Worm (Caenorhabditis elegans): ENCODE data around the gene C46F11.5.

Gene C46F11.5

DNA sequence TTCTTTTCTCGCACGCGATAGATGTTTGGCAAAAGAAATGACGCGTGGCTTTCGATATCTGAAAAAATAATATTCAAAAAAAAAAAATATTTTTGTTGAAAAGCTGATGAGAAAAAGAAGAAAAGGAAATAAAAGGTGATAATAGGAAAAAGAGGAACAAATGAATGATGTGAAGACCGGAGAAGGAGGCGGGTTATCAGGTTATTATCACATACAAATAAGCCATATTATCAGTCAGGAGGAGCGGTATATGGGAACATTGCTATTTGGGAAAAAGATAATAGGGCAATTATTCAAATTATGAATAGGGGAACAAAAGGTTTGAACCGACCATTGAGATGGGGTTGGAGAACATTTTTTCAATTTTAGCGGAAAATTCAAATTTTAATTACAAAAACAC is 16.7 kb upstream of the C46F11.5 start:
- TF ChIP-seq pes-1 (GFP tag; IDR thresholded peaks at IDR 0.05) (no peak), tbx-11 (GFP tag; IDR thresholded peaks at IDR 0.05) (no peak), ceh-36 (tag; optimal IDR thresholded peaks at IDR 0.05) (no peak), hnd-1 (tag; optimal IDR thresholded peaks at IDR 0.05) (no peak), hmbx-1 (tag; optimal IDR thresholded peaks at IDR 0.05) (no peak), sea-1 (GFP tag; conservative IDR thresholded peaks at IDR 0.05) (no peak), B0310.2 (tag; optimal IDR thresholded peaks at IDR 0.05) (no peak), ama-1 (optimal IDR thresholded peaks at IDR 0.05) (no peak), F13C5.2 (tag; optimal IDR thresholded peaks at IDR 0.05) (no peak)

DNA sequence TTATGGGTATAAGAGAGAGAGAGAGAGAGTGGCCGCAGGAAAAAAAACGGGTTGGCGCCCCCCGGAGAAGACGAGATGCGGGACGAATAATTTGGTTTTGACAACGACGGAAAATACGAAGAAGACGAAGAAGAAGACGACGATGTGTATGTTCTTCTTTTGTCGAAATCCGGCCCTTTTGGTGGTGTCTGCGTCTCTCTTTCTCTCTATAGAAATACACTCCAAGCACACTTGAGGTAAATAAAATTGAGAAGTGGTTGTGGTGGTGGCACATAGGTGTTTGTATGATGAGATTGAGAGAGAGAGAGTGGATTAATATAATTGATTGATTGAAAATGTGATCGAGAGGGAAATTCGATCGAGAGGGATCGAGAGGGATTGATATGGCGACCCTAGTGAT is 15.4 kb upstream of the C46F11.5 start:
- TF ChIP-seq B0310.2 (tag; optimal IDR thresholded peaks at IDR 0.05): no peak
- no peak for TF ChIP-seq ceh-13 (GFP tag; optimal IDR thresholded peaks at IDR 0.05)
- TF ChIP-seq tbx-37 (GFP tag; conservative IDR thresholded peaks at IDR 0.05): no peak
- no peak for TF ChIP-seq scrt-1 (GFP tag; IDR thresholded peaks at IDR 0.05)
- TF ChIP-seq ets-7 (tag; optimal IDR thresholded peaks at IDR 0.05): no peak

DNA sequence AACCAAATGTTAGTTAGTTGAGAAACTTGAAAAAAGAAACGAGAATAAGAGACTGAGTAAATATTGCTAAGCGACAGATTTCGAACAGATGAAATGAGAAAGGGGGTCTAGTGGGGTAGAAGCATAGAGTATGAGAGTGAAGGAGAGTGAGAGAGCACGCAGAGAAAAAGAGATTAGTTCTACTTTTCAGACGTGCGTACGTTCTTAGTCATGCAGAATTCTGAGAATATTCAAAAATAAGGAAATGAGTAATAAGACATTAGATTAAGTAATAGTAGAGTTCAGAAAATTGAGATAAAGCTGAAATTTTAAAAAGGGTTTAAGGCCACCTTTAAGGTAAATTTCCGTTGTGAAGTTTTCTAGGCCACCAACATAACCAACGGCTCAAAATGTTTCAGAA is 13.6 kb upstream of the C46F11.5 start:
- TF ChIP-seq pes-1 (GFP tag; IDR thresholded peaks at IDR 0.05) (no peak), tra-4 (tag; optimal IDR thresholded peaks at IDR 0.05) (no peak), hmbx-1 (tag; optimal IDR thresholded peaks at IDR 0.05) (no peak), hnd-1 (tag; optimal IDR thresholded peaks at IDR 0.05) (no peak), B0310.2 (tag; optimal IDR thresholded peaks at IDR 0.05) (peak; percentile 7), ceh-36 (tag; optimal IDR thresholded peaks at IDR 0.05) (no peak), F13C5.2 (tag; optimal IDR thresholded peaks at IDR 0.05) (no peak), aly-1 (tag; optimal IDR thresholded peaks at IDR 0.05) (no peak)

DNA sequence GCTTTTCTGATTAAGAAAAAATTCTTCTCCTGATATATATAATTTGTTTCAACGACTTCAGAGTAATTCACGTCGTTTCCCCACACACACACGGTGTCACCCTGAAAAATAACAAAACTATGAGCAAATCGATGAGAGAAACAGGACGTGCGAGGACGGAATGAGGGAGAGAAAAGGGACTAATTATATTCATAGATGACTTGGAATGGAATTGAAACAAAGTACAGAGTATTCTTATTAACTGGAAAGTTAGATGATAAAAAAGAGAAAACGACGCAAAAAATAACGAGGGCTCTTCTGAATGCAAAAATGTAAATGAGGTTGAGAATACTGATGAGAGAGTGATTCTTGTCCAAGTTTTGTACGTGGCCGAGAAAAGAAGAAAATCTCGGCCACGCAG is 12.9 kb upstream of the C46F11.5 start, which contains the start of gene C46F11.6:
Gene C46F11.6, minus strand, starts transcription at position 101 of the 400 bp plus-strand sequence.
- no peak for TF ChIP-seq ets-7 (tag; optimal IDR thresholded peaks at IDR 0.05)
- no peak for TF ChIP-seq pes-1 (GFP tag; IDR thresholded peaks at IDR 0.05)
- TF ChIP-seq aly-1 (tag; optimal IDR thresholded peaks at IDR 0.05): no peak
- no peak for TF ChIP-seq ceh-36 (tag; optimal IDR thresholded peaks at IDR 0.05)
- TF ChIP-seq ama-1 (optimal IDR thresholded peaks at IDR 0.05): no peak
- TF ChIP-seq tbx-11 (GFP tag; IDR thresholded peaks at IDR 0.05): no peak
- no peak for TF ChIP-seq hmg-4 (GFP tag; optimal IDR thresholded peaks at IDR 0.05)
- no peak for TF ChIP-seq tbx-37 (GFP tag; conservative IDR thresholded peaks at IDR 0.05)
- TF ChIP-seq ceh-13 (GFP tag; optimal IDR thresholded peaks at IDR 0.05): no peak
- TF ChIP-seq sea-1 (GFP tag; conservative IDR thresholded peaks at IDR 0.05): no peak
- no peak for TF ChIP-seq tra-4 (tag; optimal IDR thresholded peaks at IDR 0.05)
- no peak for TF ChIP-seq hnd-1 (tag; optimal IDR thresholded peaks at IDR 0.05)
- TF ChIP-seq F13C5.2 (tag; optimal IDR thresholded peaks at IDR 0.05): no peak
- TF ChIP-seq hmbx-1 (tag; optimal IDR thresholded peaks at IDR 0.05): no peak
- TF ChIP-seq scrt-1 (GFP tag; IDR thresholded peaks at IDR 0.05): no peak

DNA sequence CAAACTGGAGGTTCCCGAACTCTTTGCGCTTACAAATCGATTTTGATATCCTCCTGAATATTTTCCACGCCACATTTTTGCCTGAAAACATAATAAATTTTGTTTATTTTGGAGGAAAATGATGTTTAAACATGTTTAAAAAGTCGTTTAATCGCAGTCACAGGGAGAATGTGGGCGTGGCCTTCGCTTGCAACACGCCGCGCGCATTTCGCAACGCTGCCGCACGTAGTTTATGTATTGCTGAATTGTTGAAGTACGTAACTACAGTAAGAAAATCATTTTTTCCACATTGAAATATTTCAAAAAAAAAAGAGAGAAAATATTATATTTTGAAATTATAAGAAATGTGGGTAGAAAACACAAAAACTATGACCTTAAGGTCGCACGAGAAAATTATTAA is 6.8 kb upstream of the C46F11.5 start, which contains the start of gene C46F11.4:
Gene C46F11.4, minus strand, starts transcription at position 81 of the 400 bp plus-strand sequence.
- TF ChIP-seq tbx-37 (GFP tag; conservative IDR thresholded peaks at IDR 0.05) (peak; percentile 84), scrt-1 (GFP tag; IDR thresholded peaks at IDR 0.05) (peak; percentile 87), tbx-11 (GFP tag; IDR thresholded peaks at IDR 0.05) (peak; percentile 86), aly-1 (tag; optimal IDR thresholded peaks at IDR 0.05) (peak; percentile 51), pes-1 (GFP tag; IDR thresholded peaks at IDR 0.05) (peak; percentile 89), hmg-4 (GFP tag; optimal IDR thresholded peaks at IDR 0.05) (peak; percentile 91), ets-7 (tag; optimal IDR thresholded peaks at IDR 0.05) (peak; percentile 62), ama-1 (optimal IDR thresholded peaks at IDR 0.05) (no peak), hmbx-1 (tag; optimal IDR thresholded peaks at IDR 0.05) (peak; percentile 59), tra-4 (tag; optimal IDR thresholded peaks at IDR 0.05) (peak; percentile 36), ceh-13 (GFP tag; optimal IDR thresholded peaks at IDR 0.05) (peak; percentile 86), ceh-36 (tag; optimal IDR thresholded peaks at IDR 0.05) (peak; percentile 86), F13C5.2 (tag; optimal IDR thresholded peaks at IDR 0.05) (peak; percentile 92), sea-1 (GFP tag; conservative IDR thresholded peaks at IDR 0.05) (peak; percentile 93), B0310.2 (tag; optimal IDR thresholded peaks at IDR 0.05) (peak; percentile 76), hnd-1 (tag; optimal IDR thresholded peaks at IDR 0.05) (peak; percentile 76), flt-1 (GFP tag; IDR thresholded peaks at IDR 0.05) (peak; percentile 85)

DNA sequence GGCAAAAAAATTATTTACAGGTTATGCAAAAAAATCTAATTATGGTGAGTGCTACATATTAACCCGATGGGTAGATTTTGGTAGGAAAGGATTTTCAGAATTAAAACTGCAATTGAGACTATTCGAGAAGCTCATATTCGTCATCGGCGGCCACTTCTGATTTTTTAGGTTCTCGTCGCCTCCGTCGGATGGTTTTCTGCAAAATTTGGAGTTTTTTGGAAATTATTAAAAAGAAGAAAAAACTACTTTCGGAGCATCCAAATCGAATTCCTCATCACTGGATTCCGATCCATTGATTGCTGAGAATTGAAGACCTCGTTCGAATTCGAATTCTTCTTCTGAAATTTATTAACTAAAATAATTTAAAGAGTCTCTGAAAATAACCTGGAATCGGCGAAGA is 4.4 kb downstream of the C46F11.5 start:
- TF ChIP-seq F13C5.2 (tag; optimal IDR thresholded peaks at IDR 0.05) (no peak), hmg-4 (GFP tag; optimal IDR thresholded peaks at IDR 0.05) (no peak), hnd-1 (tag; optimal IDR thresholded peaks at IDR 0.05) (no peak), tbx-37 (GFP tag; conservative IDR thresholded peaks at IDR 0.05) (no peak), ets-7 (tag; optimal IDR thresholded peaks at IDR 0.05) (no peak), ceh-36 (tag; optimal IDR thresholded peaks at IDR 0.05) (no peak), pes-1 (GFP tag; IDR thresholded peaks at IDR 0.05) (no peak), hmbx-1 (tag; optimal IDR thresholded peaks at IDR 0.05) (no peak), ceh-13 (GFP tag; optimal IDR thresholded peaks at IDR 0.05) (no peak), tra-4 (tag; optimal IDR thresholded peaks at IDR 0.05) (no peak), scrt-1 (GFP tag; IDR thresholded peaks at IDR 0.05) (no peak)

DNA sequence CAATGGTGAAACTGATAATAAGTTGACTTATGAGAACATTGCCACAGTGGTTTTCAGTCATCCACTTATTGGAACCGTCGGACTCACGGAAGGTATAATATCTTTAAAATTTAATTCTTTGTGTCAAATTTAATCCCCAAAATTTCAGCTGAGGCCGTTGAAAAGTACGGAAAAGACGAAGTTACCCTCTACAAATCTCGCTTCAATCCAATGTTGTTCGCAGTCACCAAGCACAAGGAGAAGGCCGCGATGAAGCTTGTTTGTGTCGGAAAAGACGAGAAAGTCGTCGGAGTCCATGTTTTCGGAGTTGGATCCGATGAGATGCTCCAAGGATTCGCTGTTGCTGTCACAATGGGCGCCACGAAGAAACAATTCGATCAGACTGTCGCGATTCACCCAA is 5.0 kb downstream of the C46F11.5 start:
- no peak for TF ChIP-seq ets-7 (tag; optimal IDR thresholded peaks at IDR 0.05)
- no peak for TF ChIP-seq hmg-4 (GFP tag; optimal IDR thresholded peaks at IDR 0.05)
- no peak for TF ChIP-seq hmbx-1 (tag; optimal IDR thresholded peaks at IDR 0.05)
- TF ChIP-seq ama-1 (optimal IDR thresholded peaks at IDR 0.05): no peak
- TF ChIP-seq pes-1 (GFP tag; IDR thresholded peaks at IDR 0.05): no peak
- TF ChIP-seq sea-1 (GFP tag; conservative IDR thresholded peaks at IDR 0.05): no peak
- TF ChIP-seq tbx-11 (GFP tag; IDR thresholded peaks at IDR 0.05): no peak
- TF ChIP-seq hnd-1 (tag; optimal IDR thresholded peaks at IDR 0.05): no peak
- no peak for TF ChIP-seq F13C5.2 (tag; optimal IDR thresholded peaks at IDR 0.05)
- no peak for TF ChIP-seq flt-1 (GFP tag; IDR thresholded peaks at IDR 0.05)
